Fruit fly (Drosophila melanogaster) whole organism, embryonic: Measurements from ENCODE around the gene Ask1.

Experiments used
- Bteb2 ChIP-seq: fragments of 200-800 bp; sonication (Bioruptor generic); optimal IDR thresholded peaks from 2 replicates; lab custom pipeline; 2016; ENCODE audit warnings: missing biosample characterization, missing genetic modification characterization
- CG1024 ChIP-seq: fragments of 200-800 bp; sonication (Bioruptor generic); IDR thresholded peaks from 2 replicates; pipeline ENCODE4 v1.3.6; 2022; ENCODE audit warnings: missing biosample characterization, missing genetic modification characterization
- CG10543 ChIP-seq: fragments of 200-800 bp; sonication (Bioruptor generic); optimal IDR thresholded peaks from 3 replicates; lab custom pipeline; 2017; ENCODE audit warnings: missing biosample characterization, mild to moderate bottlenecking, missing genetic modification characterization, moderate library complexity
- CG10979 ChIP-seq: fragments of 200-800 bp; sonication (Bioruptor generic); optimal IDR thresholded peaks from 2 replicates; lab custom pipeline; 2018; ENCODE audit warnings: missing biosample characterization, mild to moderate bottlenecking, missing genetic modification characterization, moderate library complexity
- CG12769 ChIP-seq: fragments of 200-800 bp; sonication (Bioruptor generic); optimal IDR thresholded peaks from 2 replicates; lab custom pipeline; 2019; ENCODE audit warnings: missing biosample characterization, mild to moderate bottlenecking, missing genetic modification characterization, moderate library complexity
- CG14667 ChIP-seq: fragments of 200-800 bp; sonication (Bioruptor generic); IDR thresholded peaks from 2 replicates; pipeline ENCODE4 v1.3.6; 2022; ENCODE audit warnings: missing biosample characterization, missing genetic modification characterization
- CG15073 ChIP-seq: fragments of 200-800 bp; sonication (Bioruptor generic); optimal IDR thresholded peaks from 2 replicates; lab custom pipeline; 2016; ENCODE audit warnings: missing biosample characterization, missing genetic modification characterization
- CG15601 ChIP-seq: fragments of 200-800 bp; sonication (Bioruptor generic); optimal IDR thresholded peaks from 3 replicates; lab custom pipeline; 2019; ENCODE audit warnings: missing biosample characterization, mild to moderate bottlenecking, missing genetic modification characterization, moderate library complexity
- CG31224 ChIP-seq: fragments of 200-800 bp; sonication (Bioruptor generic); IDR thresholded peaks from 2 replicates; pipeline ENCODE4 v1.3.6; 2022; ENCODE audit warnings: missing biosample characterization, missing genetic modification characterization
- CG34376 ChIP-seq: fragments of 200-800 bp; sonication (Bioruptor generic); optimal IDR thresholded peaks from 2 replicates; lab custom pipeline; 2018; ENCODE audit warnings: missing biosample characterization, mild to moderate bottlenecking, missing genetic modification characterization
- CG3847 ChIP-seq: fragments of 200-800 bp; sonication (Bioruptor generic); IDR thresholded peaks from 2 replicates; pipeline ENCODE4 v1.3.6; 2022; ENCODE audit warnings: missing biosample characterization, missing genetic modification characterization
- CG6683 ChIP-seq: fragments of 200-800 bp; sonication (Bioruptor generic); optimal IDR thresholded peaks from 2 replicates; lab custom pipeline; 2017; ENCODE audit warnings: missing biosample characterization, mild to moderate bottlenecking, missing genetic modification characterization, missing genetic modification reagents
- CG9437 ChIP-seq: fragments of 200-800 bp; sonication (Bioruptor generic); optimal IDR thresholded peaks from 2 replicates; lab custom pipeline; 2018; ENCODE audit warnings: missing biosample characterization, mild to moderate bottlenecking, missing genetic modification characterization
- Dip2 ChIP-seq: fragments of 200-800 bp; sonication (Bioruptor generic); IDR thresholded peaks from 2 replicates; pipeline ENCODE4 v1.3.6; 2022; ENCODE audit warnings: missing biosample characterization, missing genetic modification characterization
- Dip3 ChIP-seq: fragments of 200-800 bp; sonication (Bioruptor generic); optimal IDR thresholded peaks from 3 replicates; lab custom pipeline; 2016; ENCODE audit warnings: missing biosample characterization, missing genetic modification characterization
- E2f1 ChIP-seq: fragments of 200-800 bp; sonication (Bioruptor generic); IDR thresholded peaks from 2 replicates; pipeline ENCODE4 v1.3.6; 2022; ENCODE audit warnings: missing biosample characterization, missing genetic modification characterization
- ERR ChIP-seq: fragments of 200-800 bp; sonication (Bioruptor generic); optimal IDR thresholded peaks from 2 replicates; lab custom pipeline; 2016; ENCODE audit warnings: missing biosample characterization, missing genetic modification characterization
- Ets97D ChIP-seq: fragments of 200-800 bp; sonication (Bioruptor generic); optimal IDR thresholded peaks from 3 replicates; lab custom pipeline; 2016; ENCODE audit warnings: missing biosample characterization, missing genetic modification characterization
- H2.0 ChIP-seq: fragments of 200-800 bp; sonication (Bioruptor generic); IDR thresholded peaks from 2 replicates; pipeline ENCODE4 v1.3.6; 2022; ENCODE audit warnings: missing biosample characterization, missing genetic modification characterization
- Hr3 ChIP-seq: fragments of 200-800 bp; sonication (Bioruptor generic); optimal IDR thresholded peaks from 3 replicates; lab custom pipeline; 2016; ENCODE audit warnings: missing biosample characterization, missing genetic modification characterization
- Kr ChIP-seq: fragments of 200-800 bp; sonication (Bioruptor generic); optimal IDR thresholded peaks from 2 replicates; lab custom pipeline; 2017; ENCODE audit warnings: missing biosample characterization, mild to moderate bottlenecking, missing genetic modification characterization
- PHDP ChIP-seq: fragments of 200-800 bp; sonication (Bioruptor generic); optimal IDR thresholded peaks from 3 replicates; lab custom pipeline; 2018; ENCODE audit warnings: missing biosample characterization, mild to moderate bottlenecking, missing genetic modification characterization, moderate library complexity
- abd-A ChIP-seq: fragments of 200-800 bp; sonication (Bioruptor generic); optimal IDR thresholded peaks from 3 replicates; lab custom pipeline; 2019; ENCODE audit warnings: missing biosample characterization, mild to moderate bottlenecking, missing genetic modification characterization, moderate library complexity
- az2 ChIP-seq: fragments of 200-800 bp; sonication (Bioruptor generic); optimal IDR thresholded peaks from 3 replicates; lab custom pipeline; 2016; ENCODE audit warnings: missing biosample characterization, missing genetic modification characterization
- bbx ChIP-seq: fragments of 200-800 bp; sonication (Bioruptor generic); IDR thresholded peaks from 2 replicates; pipeline ENCODE4 v1.3.6; 2022; ENCODE audit warnings: missing biosample characterization, missing genetic modification characterization; ENCODE audit not compliant: partially characterized antibody
- cg ChIP-seq: fragments of 200-800 bp; sonication (Bioruptor generic); optimal IDR thresholded peaks from 3 replicates; lab custom pipeline; 2019; ENCODE audit warnings: missing biosample characterization, mild to moderate bottlenecking, missing genetic modification characterization, moderate library complexity
- chinmo ChIP-seq: fragments of 200-800 bp; sonication (Bioruptor generic); IDR thresholded peaks from 4 replicates; pipeline ENCODE4 v1.3.6; 2022; ENCODE audit warnings: missing biosample characterization, missing genetic modification characterization; ENCODE audit not compliant: partially characterized antibody
- chn ChIP-seq: fragments of 200-800 bp; sonication (Bioruptor generic); optimal IDR thresholded peaks from 2 replicates; lab custom pipeline; 2016; ENCODE audit warnings: missing biosample characterization, missing genetic modification characterization
- da ChIP-seq: fragments of 200-800 bp; sonication (Bioruptor generic); optimal IDR thresholded peaks from 2 replicates; lab custom pipeline; 2016; ENCODE audit warnings: missing biosample characterization, missing genetic modification characterization
- dan ChIP-seq: fragments of 200-800 bp; sonication (Bioruptor generic); IDR thresholded peaks from 2 replicates; pipeline ENCODE4 v1.3.6; 2022; ENCODE audit warnings: missing biosample characterization, missing genetic modification characterization
- dati ChIP-seq: fragments of 200-800 bp; sonication (Bioruptor generic); IDR thresholded peaks from 2 replicates; pipeline ENCODE4 v1.3.6; 2022; ENCODE audit warnings: missing biosample characterization, missing genetic modification characterization
- disco-r ChIP-seq: fragments of 200-800 bp; sonication (Bioruptor generic); optimal IDR thresholded peaks from 2 replicates; lab custom pipeline; 2016; ENCODE audit warnings: missing biosample characterization, missing genetic modification characterization
- dm ChIP-seq: fragments of 200-800 bp; sonication (Bioruptor generic); optimal IDR thresholded peaks from 3 replicates; lab custom pipeline; 2016; ENCODE audit warnings: missing biosample characterization, missing genetic modification characterization
- ems ChIP-seq: fragments of 200-800 bp; sonication (Bioruptor generic); optimal IDR thresholded peaks from 3 replicates; lab custom pipeline; 2016; ENCODE audit warnings: missing biosample characterization, missing genetic modification characterization
- gsb ChIP-seq: fragments of 200-800 bp; sonication (Bioruptor generic); IDR thresholded peaks from 2 replicates; pipeline ENCODE4 v1.3.6; 2022; ENCODE audit warnings: missing biosample characterization, missing genetic modification characterization
- hb ChIP-seq: fragments of 200-800 bp; sonication (Bioruptor generic); IDR thresholded peaks from 3 replicates; pipeline ENCODE4 v1.3.6; 2022; ENCODE audit warnings: missing biosample characterization, missing genetic modification characterization; ENCODE audit not compliant: partially characterized antibody
- hth ChIP-seq: fragments of >200 bp; optimal IDR thresholded peaks from 2 replicates; lab custom pipeline; 2017; ENCODE audit warnings: inconsistent platforms
- jumu ChIP-seq: fragments of 200-800 bp; sonication (Bioruptor generic); optimal IDR thresholded peaks from 3 replicates; lab custom pipeline; 2016; ENCODE audit warnings: missing biosample characterization, missing genetic modification characterization
- lbe ChIP-seq: fragments of 200-800 bp; sonication (Bioruptor generic); optimal IDR thresholded peaks from 2 replicates; lab custom pipeline; 2016; ENCODE audit warnings: missing biosample characterization, mild to moderate bottlenecking, missing genetic modification characterization
- lilli ChIP-seq: fragments of 200-800 bp; sonication (Bioruptor generic); optimal IDR thresholded peaks from 3 replicates; lab custom pipeline; 2016; ENCODE audit warnings: missing biosample characterization, missing genetic modification characterization
- lola ChIP-seq, 3 experiments: fragments of >200 bp in 2 of 3; fragments of 200-800 bp in 1 of 3; sonication (Bioruptor generic) in 1 of 3; optimal IDR thresholded peaks; 2 replicates each; lab custom pipeline; 2017 to 2019; ENCODE audit warnings: missing biosample characterization in 3 of 3, missing genetic modification characterization in 3 of 3, mild to moderate bottlenecking in 1 of 3, moderate library complexity in 1 of 3
- mirr ChIP-seq: fragments of 200-800 bp; sonication (Bioruptor generic); optimal IDR thresholded peaks from 3 replicates; lab custom pipeline; 2018; ENCODE audit warnings: missing biosample characterization, mild to moderate bottlenecking, missing genetic modification characterization
- otp ChIP-seq: fragments of 200-800 bp; sonication (Bioruptor generic); IDR thresholded peaks from 3 replicates; pipeline ENCODE4, ENCODE4 v1.3.6; 2022; ENCODE audit warnings: missing biosample characterization, missing genetic modification characterization
- pum ChIP-seq: fragments of 200-800 bp; sonication (Bioruptor generic); optimal IDR thresholded peaks from 2 replicates; lab custom pipeline; 2016; ENCODE audit warnings: missing biosample characterization, missing genetic modification characterization
- run ChIP-seq: fragments of 200-800 bp; sonication (Bioruptor generic); optimal IDR thresholded peaks from 3 replicates; lab custom pipeline; 2018; ENCODE audit warnings: missing biosample characterization, mild to moderate bottlenecking, missing genetic modification characterization
- sc ChIP-seq, 3 experiments: fragments of >200 bp in 2 of 3; fragments of 200-800 bp in 1 of 3; sonication (Bioruptor generic) in 1 of 3; optimal IDR thresholded peaks; 2 replicates in 2 of 3; 3 replicates in 1 of 3; lab custom pipeline; 2017; ENCODE audit warnings: mild to moderate bottlenecking in 1 of 3, missing biosample characterization in 1 of 3, missing genetic modification characterization in 1 of 3, missing genetic modification reagents in 1 of 3
- sug ChIP-seq: fragments of 200-800 bp; optimal IDR thresholded peaks from 2 replicates; lab custom pipeline; 2019; ENCODE audit warnings: missing biosample characterization, mild to moderate bottlenecking, missing genetic modification characterization, moderate library complexity
- tna ChIP-seq: fragments of 200-800 bp; sonication (Bioruptor generic); IDR thresholded peaks from 2 replicates; pipeline ENCODE4 v1.3.6; 2022; ENCODE audit warnings: missing biosample characterization, missing genetic modification characterization; ENCODE audit not compliant: partially characterized antibody
- twi ChIP-seq: fragments of 200-800 bp; optimal IDR thresholded peaks from 2 replicates; lab custom pipeline; 2019; ENCODE audit warnings: missing biosample characterization, mild to moderate bottlenecking, missing genetic modification characterization, moderate library complexity
- vfl ChIP-seq: fragments of 200-800 bp; sonication (Bioruptor generic); optimal IDR thresholded peaks from 2 replicates; lab custom pipeline; 2016; ENCODE audit warnings: missing biosample characterization, missing genetic modification characterization

Gene Ask1

DNA sequence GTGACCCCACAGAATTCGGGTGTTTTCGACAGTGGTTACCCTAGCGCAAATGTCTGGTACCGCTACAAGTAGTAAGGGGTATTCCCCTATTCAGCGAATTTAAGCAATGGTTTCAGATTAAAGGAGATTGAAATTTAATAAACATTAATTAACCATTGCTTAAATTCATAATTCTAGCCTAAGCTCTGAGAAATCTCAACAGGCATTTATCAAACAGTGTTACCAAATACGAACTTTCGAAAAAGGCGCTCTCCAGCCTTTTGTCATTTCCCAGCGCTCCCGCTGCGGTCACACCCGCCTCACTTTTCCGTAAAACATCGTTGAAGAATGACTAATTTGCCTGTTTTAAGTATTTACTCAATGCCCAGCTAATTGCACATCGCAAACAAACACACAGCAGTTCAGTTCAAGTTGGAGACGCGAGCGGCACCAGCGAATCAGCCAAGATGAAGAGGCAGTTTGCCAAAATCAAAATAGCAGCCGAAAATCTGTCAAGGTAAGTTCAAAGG is 25.4 kb downstream of the Ask1 start, which contains the start of the genes Surf6 and RhoGAP92B (continued):
- peak; percentile 53 for TF ChIP-seq CG10979
- peak; percentile 11 for TF ChIP-seq abd-A (tag; lab: Kevin White, UChicago)
- TF ChIP-seq chinmo: 0 out of 4 replicates have a peak, but pooled peaks have one; percentile 43
- TF ChIP-seq lola (GFP tag; optimal IDR thresholded peaks at IDR 0.05; lab: Kevin White, UChicago): peak in 1 of 3 experiments; percentile 44
- TF ChIP-seq CG31224: no peak
- peak; percentile 69 for TF ChIP-seq sug (tag; lab: Kevin White, UChicago)
- peak; percentile 20 for TF ChIP-seq CG6683 (GFP tag; lab: Kevin White, UChicago)
- no peak for TF ChIP-seq mirr (GFP tag; lab: Kevin White, UChicago)
- no peak for TF ChIP-seq otp
- peak; percentile 31 for TF ChIP-seq CG9437
- TF ChIP-seq twi (tag; lab: Kevin White, UChicago): peak; percentile 38
- TF ChIP-seq CG12769 (tag; lab: Kevin White, UChicago): peak; percentile 22
- TF ChIP-seq E2f1 (GFP tag; lab: Robert Waterston, UW): peak; percentile 51; the same call in 1 of the 2 replicates
- TF ChIP-seq chn: peak; percentile 56
- TF ChIP-seq ems (GFP tag; lab: Kevin White, UChicago): peak; percentile 60
- TF ChIP-seq da (GFP tag; lab: Kevin White, UChicago): no peak
- TF ChIP-seq Bteb2 (GFP tag; lab: Kevin White, UChicago): peak; percentile 58
- TF ChIP-seq dan (GFP tag; lab: Robert Waterston, UW): no peak
- TF ChIP-seq Dip3 (GFP tag; lab: Kevin White, UChicago): peak; percentile 64
- peak; percentile 72 for TF ChIP-seq CG15601 (tag; lab: Kevin White, UChicago)
- TF ChIP-seq bbx (GFP tag; lab: Robert Waterston, UW): no peak
- TF ChIP-seq Hr3 (GFP tag; lab: Kevin White, UChicago): peak; percentile 40
- no peak for TF ChIP-seq sc (optimal IDR thresholded peaks at IDR 0.05; lab: Kevin White, UChicago)
- peak; percentile 12 for TF ChIP-seq sc (GFP tag; optimal IDR thresholded peaks at IDR 0.05; lab: Kevin White, UChicago)
- TF ChIP-seq Dip2 (GFP tag; lab: Robert Waterston, UW): no peak
- peak; percentile 96 for TF ChIP-seq dm (GFP tag; lab: Kevin White, UChicago)
- TF ChIP-seq lbe (GFP tag; lab: Kevin White, UChicago): peak; percentile 17
- TF ChIP-seq CG10543: peak; percentile 82
- no peak for TF ChIP-seq tna (GFP tag; lab: Robert Waterston, UW)
- peak; percentile 40 for TF ChIP-seq vfl (GFP tag; lab: Kevin White, UChicago)
- no peak for TF ChIP-seq CG1024
- peak; percentile 38 for TF ChIP-seq disco-r (GFP tag; lab: Kevin White, UChicago)
- TF ChIP-seq ERR: peak; percentile 38
- TF ChIP-seq az2 (GFP tag; lab: Kevin White, UChicago): peak; percentile 55
- no peak for TF ChIP-seq gsb (GFP tag; lab: Robert Waterston, UW)
- peak; percentile 57 for TF ChIP-seq run
- TF ChIP-seq jumu (GFP tag; lab: Kevin White, UChicago): peak; percentile 77
- peak; percentile 55 for TF ChIP-seq PHDP (tag; lab: Kevin White, UChicago)
- peak; percentile 45 for TF ChIP-seq pum (GFP tag; lab: Kevin White, UChicago)
- peak; percentile 89 for TF ChIP-seq Ets97D (GFP tag; lab: Kevin White, UChicago)
- no peak for TF ChIP-seq Kr (GFP tag; lab: Kevin White, UChicago)
- TF ChIP-seq lilli (GFP tag; lab: Kevin White, UChicago): peak; percentile 71
- peak; percentile 82 for TF ChIP-seq CG34376 (GFP tag; lab: Kevin White, UChicago)
- no peak for TF ChIP-seq CG14667 (GFP tag; lab: Robert Waterston, UW)
- peak; percentile 58 for TF ChIP-seq cg
- TF ChIP-seq H2.0 (GFP tag; lab: Robert Waterston, UW): no peak
- no peak for TF ChIP-seq hth (lab: Kevin White, UChicago)
- TF ChIP-seq CG3847: peak; percentile 86
- TF ChIP-seq hb: no peak
- TF ChIP-seq dati (GFP tag; lab: Robert Waterston, UW): no peak
- no peak for TF ChIP-seq CG15073
